Fruit fly (Drosophila melanogaster): ENCODE measurements around the gene CG17190.

Gene CG17190

DNA sequence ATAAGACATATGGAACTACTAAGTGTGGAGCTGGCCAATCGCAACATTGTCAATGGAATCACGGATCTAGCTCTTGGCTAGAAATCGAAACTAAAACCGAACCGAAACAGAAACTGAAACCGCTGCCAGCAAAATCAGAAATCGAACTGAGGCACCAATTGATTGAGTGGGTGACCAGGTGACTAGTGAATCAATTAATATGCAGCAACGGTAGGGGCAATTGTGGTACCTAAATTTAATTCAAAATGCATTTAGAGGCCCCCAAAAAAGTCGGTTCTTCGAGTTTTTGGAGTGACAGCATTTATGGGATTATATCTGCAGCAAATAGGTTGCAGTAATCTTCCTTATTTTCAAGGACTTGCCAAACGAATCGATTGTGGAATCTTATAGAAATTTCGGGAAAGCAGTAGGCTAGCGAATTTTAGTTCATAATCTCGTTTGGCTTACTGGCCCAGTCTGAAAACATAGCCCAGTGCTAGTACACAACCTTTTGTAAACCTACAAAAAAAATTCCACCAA lies at the start of gene CG17190, which contains the start of gene CG4836:
TSS of gene CG17190 (minus strand) at position 101 of the 519 bp plus-strand sequence.
TSS of gene CG4836 (plus strand) at position 469 of the 519 bp plus-strand sequence.
- TF ChIP-seq Ets98B (GFP tag; IDR thresholded peaks at IDR 0.05) (no peak), CG34367 (tag; optimal IDR thresholded peaks at IDR 0.05) (no peak), CG32121 (GFP tag; IDR thresholded peaks at IDR 0.05) (no peak), CG4496 (GFP tag; IDR thresholded peaks at IDR 0.05) (no peak), Snoo (tag; optimal IDR thresholded peaks at IDR 0.05) (no peak), CG9948 (tag; optimal IDR thresholded peaks at IDR 0.05) (no peak), CG17806 (tag; optimal IDR thresholded peaks at IDR 0.05) (no peak), D1 (tag; optimal IDR thresholded peaks at IDR 0.05) (no peak), CG14655 (GFP tag; optimal IDR thresholded peaks at IDR 0.05) (no peak), CG13204 (GFP tag; optimal IDR thresholded peaks at IDR 0.05) (no peak), CG8301 (tag; optimal IDR thresholded peaks at IDR 0.05) (no peak), gl (tag; optimal IDR thresholded peaks at IDR 0.05) (no peak), CG15710 (tag; optimal IDR thresholded peaks at IDR 0.05) (no peak), Pif1B (GFP tag; optimal IDR thresholded peaks at IDR 0.05) (no peak), EcR (GFP tag; optimal IDR thresholded peaks at IDR 0.05) (no peak), CG12605 (GFP tag; IDR thresholded peaks at IDR 0.05) (no peak)

- TF ChIP-seq CG8301 (tag; optimal IDR thresholded peaks at IDR 0.05) (no peak), Pif1A (GFP tag; optimal IDR thresholded peaks at IDR 0.05) (no peak), CG15710 (tag; optimal IDR thresholded peaks at IDR 0.05) (no peak), Snoo (tag; optimal IDR thresholded peaks at IDR 0.05) (no peak), Pif1B (GFP tag; optimal IDR thresholded peaks at IDR 0.05) (no peak), CG13204 (GFP tag; optimal IDR thresholded peaks at IDR 0.05) (no peak), CG9948 (tag; optimal IDR thresholded peaks at IDR 0.05) (no peak), CG14655 (GFP tag; optimal IDR thresholded peaks at IDR 0.05) (no peak), CG17806 (tag; optimal IDR thresholded peaks at IDR 0.05) (no peak)
These were observed 46.3 kb upstream of the CG17190 start, which contains the start of gene CG4390 for dm6 chr3R:20059650-20060049. CG4390 (minus strand) TSS chr3R:20059750.

dm6 chr3R:20058960-20059359 lies 45.7 kb upstream of the CG17190 start:
- TF ChIP-seq CG10348 (GFP tag; IDR thresholded peaks at IDR 0.05) (no peak), gl (tag; optimal IDR thresholded peaks at IDR 0.05) (no peak), CG34367 (tag; optimal IDR thresholded peaks at IDR 0.05) (no peak), D1 (tag; optimal IDR thresholded peaks at IDR 0.05) (no peak), CG4496 (GFP tag; IDR thresholded peaks at IDR 0.05) (no peak)

DNA sequence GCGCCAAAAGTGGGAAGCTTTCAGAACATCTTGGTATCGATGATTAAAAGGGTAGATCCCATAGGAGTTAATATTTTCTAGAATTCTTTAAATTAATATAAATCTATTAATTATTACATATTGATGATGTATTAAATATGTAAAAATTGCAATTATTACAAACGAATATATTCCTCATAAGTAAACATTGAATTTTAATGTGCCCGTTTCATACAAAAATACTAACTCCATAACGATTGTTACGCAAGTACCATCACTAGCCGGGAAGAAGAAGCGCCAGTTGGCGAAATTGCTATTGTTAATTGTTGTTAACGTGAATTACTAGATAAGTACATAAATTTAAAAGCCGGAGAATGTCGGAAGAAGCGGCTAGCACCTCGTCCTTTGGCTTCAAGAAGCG lies 44.2 kb upstream of the CG17190 start, which contains the start of gene mdlc:
TSS of gene mdlc (plus strand) at position 248 of the 400 bp plus-strand sequence.
- no peak for TF ChIP-seq gl (tag; optimal IDR thresholded peaks at IDR 0.05)

dm6 chr3R:20055809-20056208 lies 42.5 kb upstream of the CG17190 start, which contains the start of gene CG17193:
CG17193 (minus strand) TSS chr3R:20056097.
- TF ChIP-seq Snoo (tag; optimal IDR thresholded peaks at IDR 0.05) (no peak), CG4496 (GFP tag; IDR thresholded peaks at IDR 0.05) (no peak), gl (tag; optimal IDR thresholded peaks at IDR 0.05) (no peak), CG13204 (GFP tag; optimal IDR thresholded peaks at IDR 0.05) (no peak), CG10348 (GFP tag; IDR thresholded peaks at IDR 0.05) (no peak), CG12605 (GFP tag; IDR thresholded peaks at IDR 0.05) (no peak), Ets98B (GFP tag; IDR thresholded peaks at IDR 0.05) (no peak), CG32121 (GFP tag; IDR thresholded peaks at IDR 0.05) (no peak), CG9948 (tag; optimal IDR thresholded peaks at IDR 0.05) (no peak), CG14655 (GFP tag; optimal IDR thresholded peaks at IDR 0.05) (no peak), CG34367 (tag; optimal IDR thresholded peaks at IDR 0.05) (no peak), CG15710 (tag; optimal IDR thresholded peaks at IDR 0.05) (no peak)

- TF ChIP-seq CG14655 (GFP tag; optimal IDR thresholded peaks at IDR 0.05) (no peak), D1 (tag; optimal IDR thresholded peaks at IDR 0.05) (no peak), Ets98B (GFP tag; IDR thresholded peaks at IDR 0.05) (no peak), fd96Ca (GFP tag; IDR thresholded peaks at IDR 0.05) (no peak), rn (GFP tag; IDR thresholded peaks at IDR 0.05) (no peak), CG15710 (tag; optimal IDR thresholded peaks at IDR 0.05) (no peak), gl (tag; optimal IDR thresholded peaks at IDR 0.05) (no peak), CG8301 (tag; optimal IDR thresholded peaks at IDR 0.05) (no peak), EcR (GFP tag; optimal IDR thresholded peaks at IDR 0.05) (no peak), CG17806 (tag; optimal IDR thresholded peaks at IDR 0.05) (no peak), Pif1A (GFP tag; optimal IDR thresholded peaks at IDR 0.05) (no peak), CG10348 (GFP tag; IDR thresholded peaks at IDR 0.05) (no peak), CG32121 (GFP tag; IDR thresholded peaks at IDR 0.05) (no peak), Snoo (tag; optimal IDR thresholded peaks at IDR 0.05) (no peak), CG34367 (tag; optimal IDR thresholded peaks at IDR 0.05) (no peak), CG9948 (tag; optimal IDR thresholded peaks at IDR 0.05) (no peak), CG12605 (GFP tag; IDR thresholded peaks at IDR 0.05) (no peak), CG4496 (GFP tag; IDR thresholded peaks at IDR 0.05) (no peak), CG13204 (GFP tag; optimal IDR thresholded peaks at IDR 0.05) (no peak), CG8159 (tag; optimal IDR thresholded peaks at IDR 0.05) (no peak)
These were observed 29.2 kb upstream of the CG17190 start, which contains the start of the genes CG33934 and Indy-2 for dm6 chr3R:20042457-20042856. CG33934 (plus strand) TSS chr3R:20042757. Indy-2 (plus strand) TSS chr3R:20042757.

dm6 chr3R:20035887-20036286 lies 22.6 kb upstream of the CG17190 start, which contains the start of gene Regnase-1:
Regnase-1 (minus strand) TSS chr3R:20036056.
- TF ChIP-seq Pif1A (GFP tag; optimal IDR thresholded peaks at IDR 0.05) (no peak), CG8159 (tag; optimal IDR thresholded peaks at IDR 0.05) (peak; percentile 64), CG13204 (GFP tag; optimal IDR thresholded peaks at IDR 0.05) (no peak), CG10348 (GFP tag; IDR thresholded peaks at IDR 0.05) (no peak), CG15710 (tag; optimal IDR thresholded peaks at IDR 0.05) (no peak), EcR (GFP tag; optimal IDR thresholded peaks at IDR 0.05) (no peak), rn (GFP tag; IDR thresholded peaks at IDR 0.05) (no peak), Snoo (tag; optimal IDR thresholded peaks at IDR 0.05) (peak; percentile 91), CG4496 (GFP tag; IDR thresholded peaks at IDR 0.05) (peak; percentile 89), CG32121 (GFP tag; IDR thresholded peaks at IDR 0.05) (peak; percentile 81), CG8301 (tag; optimal IDR thresholded peaks at IDR 0.05) (no peak), CG12605 (GFP tag; IDR thresholded peaks at IDR 0.05) (peak; percentile 73), Pif1B (GFP tag; optimal IDR thresholded peaks at IDR 0.05) (peak; percentile 70), Ets98B (GFP tag; IDR thresholded peaks at IDR 0.05) (peak; percentile 78), CG34367 (tag; optimal IDR thresholded peaks at IDR 0.05) (peak; percentile 83), gl (tag; optimal IDR thresholded peaks at IDR 0.05) (no peak), CG17806 (tag; optimal IDR thresholded peaks at IDR 0.05) (no peak), CG14655 (GFP tag; optimal IDR thresholded peaks at IDR 0.05) (no peak), CG9948 (tag; optimal IDR thresholded peaks at IDR 0.05) (peak; percentile 50), fd96Ca (GFP tag; IDR thresholded peaks at IDR 0.05) (peak; percentile 76), D1 (tag; optimal IDR thresholded peaks at IDR 0.05) (no peak)
